Fruit fly (Drosophila melanogaster) whole organism, embryonic: ENCODE results near the gene CG5938.

Experiments
- Atf-2 ChIP-seq: fragments of 200-800 bp; sonication (Bioruptor generic); optimal IDR thresholded peaks from 2 replicates; lab custom pipeline; 2016; ENCODE audit warnings: missing biosample characterization, missing genetic modification characterization
- CG10147 ChIP-seq: fragments of 200-800 bp; sonication (Bioruptor generic); optimal IDR thresholded peaks from 2 replicates; lab custom pipeline; 2019; ENCODE audit warnings: missing biosample characterization, mild to moderate bottlenecking, missing genetic modification characterization, moderate library complexity
- CG1024 ChIP-seq: fragments of 200-800 bp; sonication (Bioruptor generic); IDR thresholded peaks from 2 replicates; pipeline ENCODE4 v1.3.6; 2022; ENCODE audit warnings: missing biosample characterization, missing genetic modification characterization
- CG10321 ChIP-seq: fragments of 200-800 bp; sonication (Bioruptor generic); IDR thresholded peaks from 2 replicates; pipeline ENCODE4 v1.3.6; 2022; ENCODE audit warnings: missing biosample characterization, missing genetic modification characterization
- CG11696 ChIP-seq: fragments of 200-800 bp; sonication (Bioruptor generic); IDR thresholded peaks from 2 replicates; pipeline ENCODE4 v1.3.6; 2022; ENCODE audit warnings: missing biosample characterization, missing genetic modification characterization
- CG12219 ChIP-seq: fragments of 200-800 bp; sonication (Bioruptor generic); optimal IDR thresholded peaks from 3 replicates; lab custom pipeline; 2018; ENCODE audit warnings: missing biosample characterization, mild to moderate bottlenecking, missing genetic modification characterization
- CG12391 ChIP-seq: fragments of 200-800 bp; sonication (Bioruptor generic); optimal IDR thresholded peaks from 3 replicates; lab custom pipeline; 2018; ENCODE audit warnings: missing biosample characterization, mild to moderate bottlenecking, missing genetic modification characterization, moderate library complexity
- CG12769 ChIP-seq: fragments of 200-800 bp; sonication (Bioruptor generic); optimal IDR thresholded peaks from 2 replicates; lab custom pipeline; 2019; ENCODE audit warnings: missing biosample characterization, mild to moderate bottlenecking, missing genetic modification characterization, moderate library complexity
- CG12942 ChIP-seq: fragments of 200-800 bp; sonication (Bioruptor generic); optimal IDR thresholded peaks from 3 replicates; lab custom pipeline; 2016; ENCODE audit warnings: missing biosample characterization, missing genetic modification characterization
- CG17361 ChIP-seq: fragments of 200-800 bp; sonication (Bioruptor generic); IDR thresholded peaks from 3 replicates; pipeline ENCODE4 v1.3.6; 2022; ENCODE audit warnings: missing biosample characterization, missing genetic modification characterization
- CG17385 ChIP-seq: fragments of 200-800 bp; sonication (Bioruptor generic); optimal IDR thresholded peaks from 3 replicates; lab custom pipeline; 2018; ENCODE audit warnings: missing biosample characterization, mild to moderate bottlenecking, missing genetic modification characterization
- CG17829 ChIP-seq: fragments of 200-800 bp; optimal IDR thresholded peaks from 2 replicates; lab custom pipeline; 2019; ENCODE audit warnings: missing biosample characterization, mild to moderate bottlenecking, missing genetic modification characterization, moderate library complexity
- CG18011 ChIP-seq: fragments of 200-800 bp; sonication (Bioruptor generic); optimal IDR thresholded peaks from 2 replicates; lab custom pipeline; 2017; ENCODE audit warnings: missing biosample characterization, missing genetic modification characterization, mild to moderate bottlenecking, moderate library complexity, missing genotype
- CG31224 ChIP-seq: fragments of 200-800 bp; sonication (Bioruptor generic); IDR thresholded peaks from 2 replicates; pipeline ENCODE4 v1.3.6; 2022; ENCODE audit warnings: missing biosample characterization, missing genetic modification characterization
- CG34422 ChIP-seq: fragments of 200-800 bp; sonication (Bioruptor generic); IDR thresholded peaks from 3 replicates; pipeline ENCODE4 v1.3.6; 2022; ENCODE audit warnings: missing biosample characterization, missing genetic modification characterization
- CG3726 ChIP-seq: fragments of 200-800 bp; sonication (Bioruptor generic); IDR thresholded peaks from 3 replicates; pipeline ENCODE4, ENCODE4 v1.3.6; 2022; ENCODE audit warnings: missing biosample characterization, missing genetic modification characterization
- CG4404 ChIP-seq: fragments of 200-800 bp; sonication (Bioruptor generic); IDR thresholded peaks from 2 replicates; pipeline ENCODE4 v1.3.6; 2022; ENCODE audit warnings: missing biosample characterization, missing genetic modification characterization
- CG4730 ChIP-seq: fragments of 200-800 bp; sonication (Bioruptor generic); IDR thresholded peaks from 2 replicates; pipeline ENCODE4 v1.3.6; 2022; ENCODE audit warnings: missing biosample characterization, missing genetic modification characterization
- CG5180 ChIP-seq: fragments of 200-800 bp; sonication (Bioruptor generic); optimal IDR thresholded peaks from 3 replicates; lab custom pipeline; 2017; ENCODE audit warnings: missing biosample characterization, missing genetic modification characterization, mild to moderate bottlenecking, moderate library complexity, missing genetic modification reagents
- CG7271 ChIP-seq: fragments of 200-800 bp; sonication (Bioruptor generic); optimal IDR thresholded peaks from 2 replicates; lab custom pipeline; 2018; ENCODE audit warnings: missing biosample characterization, mild to moderate bottlenecking, missing genetic modification characterization, moderate library complexity
- CG7963 ChIP-seq: fragments of 200-800 bp; sonication (Bioruptor generic); IDR thresholded peaks from 3 replicates; pipeline ENCODE4 v1.3.6; 2022; ENCODE audit warnings: missing biosample characterization, missing genetic modification characterization; ENCODE audit not compliant: partially characterized antibody
- CG8388 ChIP-seq: fragments of 200-800 bp; sonication (Bioruptor generic); optimal IDR thresholded peaks from 2 replicates; lab custom pipeline; 2019; ENCODE audit warnings: missing biosample characterization, mild to moderate bottlenecking, missing genetic modification characterization, moderate library complexity
- CG9727 ChIP-seq: fragments of 200-800 bp; sonication (Bioruptor generic); optimal IDR thresholded peaks from 3 replicates; lab custom pipeline; 2017; ENCODE audit warnings: missing biosample characterization, mild to moderate bottlenecking, missing genetic modification characterization
- Eip74EF ChIP-seq, 2 experiments: fragments of 200-800 bp in 1 of 2; fragments of >200 bp in 1 of 2; sonication (Bioruptor generic) in 1 of 2; optimal IDR thresholded peaks; 2 replicates each; lab custom pipeline; 2017 to 2019; ENCODE audit warnings: missing biosample characterization in 2 of 2, missing genetic modification characterization in 2 of 2, mild to moderate bottlenecking in 1 of 2, moderate library complexity in 1 of 2
- Elba2 ChIP-seq: fragments of 200-800 bp; sonication (Bioruptor generic); optimal IDR thresholded peaks from 3 replicates; lab custom pipeline; 2016; ENCODE audit warnings: missing biosample characterization, missing genetic modification characterization
- Fer3 ChIP-seq: fragments of 200-800 bp; sonication (Bioruptor generic); optimal IDR thresholded peaks from 2 replicates; lab custom pipeline; 2018; ENCODE audit warnings: missing biosample characterization, mild to moderate bottlenecking, missing genetic modification characterization, moderate library complexity
- HLH54F ChIP-seq: fragments of 200-800 bp; sonication (Bioruptor generic); optimal IDR thresholded peaks from 3 replicates; lab custom pipeline; 2016; ENCODE audit warnings: missing biosample characterization, missing genetic modification characterization
- Hey ChIP-seq: fragments of 200-800 bp; sonication (Bioruptor generic); optimal IDR thresholded peaks from 3 replicates; lab custom pipeline; 2018; ENCODE audit warnings: missing biosample characterization, mild to moderate bottlenecking, missing genetic modification characterization
- HmgZ ChIP-seq: fragments of 200-800 bp; sonication (Bioruptor generic); optimal IDR thresholded peaks from 2 replicates; lab custom pipeline; 2018; ENCODE audit warnings: missing biosample characterization, mild to moderate bottlenecking, missing genetic modification characterization
- Hr39 ChIP-seq: fragments of >200 bp; optimal IDR thresholded peaks from 2 replicates; lab custom pipeline; 2017
- Sin3A ChIP-seq: fragments of >200 bp; optimal IDR thresholded peaks from 2 replicates; lab custom pipeline; 2018
- Sox102F ChIP-seq: fragments of 200-800 bp; sonication (Bioruptor generic); optimal IDR thresholded peaks from 2 replicates; lab custom pipeline; 2018; ENCODE audit warnings: missing biosample characterization, mild to moderate bottlenecking, missing genetic modification characterization, moderate library complexity
- Stat92E ChIP-seq, 3 experiments: fragments of >200 bp in 2 of 3; fragments of 200-800 bp in 1 of 3; sonication (Bioruptor generic) in 1 of 3; optimal IDR thresholded peaks; 2 replicates each; lab custom pipeline; 2017 to 2019; ENCODE audit warnings: missing biosample characterization in 3 of 3, missing genetic modification characterization in 3 of 3, mild to moderate bottlenecking in 1 of 3, moderate library complexity in 1 of 3
- ase ChIP-seq: fragments of 200-800 bp; sonication (Bioruptor generic); IDR thresholded peaks from 3 replicates; pipeline ENCODE4 v1.3.6; 2022; ENCODE audit warnings: missing biosample characterization, missing genetic modification characterization
- bab2 ChIP-seq: fragments of 200-800 bp; sonication (Bioruptor generic); optimal IDR thresholded peaks from 2 replicates; lab custom pipeline; 2016; ENCODE audit warnings: missing biosample characterization, missing genetic modification characterization
- dati ChIP-seq: fragments of 200-800 bp; sonication (Bioruptor generic); IDR thresholded peaks from 2 replicates; pipeline ENCODE4 v1.3.6; 2022; ENCODE audit warnings: missing biosample characterization, missing genetic modification characterization
- dmrt99B ChIP-seq: fragments of 200-800 bp; sonication (Bioruptor generic); optimal IDR thresholded peaks from 2 replicates; lab custom pipeline; 2018; ENCODE audit warnings: missing biosample characterization, mild to moderate bottlenecking, missing genetic modification characterization, moderate library complexity
- dpn ChIP-seq, 2 experiments: fragments of 200-800 bp; sonication (Bioruptor generic); optimal IDR thresholded peaks; 3 replicates each; lab custom pipeline; 2016; ENCODE audit warnings: missing biosample characterization in 2 of 2, missing genetic modification characterization in 2 of 2
- esg ChIP-seq: fragments of 200-800 bp; sonication (Bioruptor generic); conservative IDR thresholded peaks from 2 replicates; pipeline ENCODE4 v1.3.6; 2022; ENCODE audit warnings: missing biosample characterization, missing genetic modification characterization
- eyg ChIP-seq: fragments of 200-800 bp; sonication (Bioruptor generic); optimal IDR thresholded peaks from 3 replicates; lab custom pipeline; 2016; ENCODE audit warnings: missing biosample characterization, missing genetic modification characterization
- ftz-f1 ChIP-seq: fragments of 200-800 bp; sonication (Bioruptor generic); optimal IDR thresholded peaks from 2 replicates; lab custom pipeline; 2016; ENCODE audit warnings: missing biosample characterization, missing genetic modification characterization
- gce ChIP-seq: fragments of 200-800 bp; sonication (Bioruptor generic); IDR thresholded peaks from 3 replicates; pipeline ENCODE4 v1.3.6; 2022; ENCODE audit warnings: missing biosample characterization, missing genetic modification characterization
- gcm ChIP-seq: fragments of 200-800 bp; sonication (Bioruptor generic); optimal IDR thresholded peaks from 2 replicates; lab custom pipeline; 2019; ENCODE audit warnings: missing biosample characterization, mild to moderate bottlenecking, missing genetic modification characterization, moderate library complexity
- hbn ChIP-seq: fragments of 200-800 bp; sonication (Bioruptor generic); IDR thresholded peaks from 2 replicates; pipeline ENCODE4 v1.3.6; 2022; ENCODE audit warnings: missing biosample characterization, missing genetic modification characterization; ENCODE audit not compliant: partially characterized antibody
- jing ChIP-seq: fragments of 200-800 bp; sonication (Bioruptor generic); optimal IDR thresholded peaks from 2 replicates; lab custom pipeline; 2018; ENCODE audit warnings: missing biosample characterization, mild to moderate bottlenecking, missing genetic modification characterization
- maf-S ChIP-seq: fragments of 200-800 bp; sonication (Bioruptor generic); optimal IDR thresholded peaks from 2 replicates; lab custom pipeline; 2016; ENCODE audit warnings: missing biosample characterization, missing genetic modification characterization
- nerfin-2 ChIP-seq: fragments of 200-800 bp; sonication (Bioruptor generic); IDR thresholded peaks from 2 replicates; pipeline ENCODE4 v1.3.6; 2022; ENCODE audit warnings: missing biosample characterization, missing genetic modification characterization; ENCODE audit not compliant: partially characterized antibody
- pb ChIP-seq: fragments of 200-800 bp; sonication (Bioruptor generic); optimal IDR thresholded peaks from 3 replicates; lab custom pipeline; 2016; ENCODE audit warnings: missing biosample characterization, missing genetic modification characterization
- phol ChIP-seq: fragments of 200-800 bp; sonication (Bioruptor generic); optimal IDR thresholded peaks from 3 replicates; lab custom pipeline; 2018; ENCODE audit warnings: missing biosample characterization, mild to moderate bottlenecking, missing genetic modification characterization, moderate library complexity
- pum ChIP-seq: fragments of 200-800 bp; sonication (Bioruptor generic); optimal IDR thresholded peaks from 2 replicates; lab custom pipeline; 2016; ENCODE audit warnings: missing biosample characterization, missing genetic modification characterization
- seq ChIP-seq: fragments of 200-800 bp; sonication (Bioruptor generic); IDR thresholded peaks from 2 replicates; pipeline ENCODE4 v1.3.6; 2022; ENCODE audit warnings: missing biosample characterization, missing genetic modification characterization
- sr ChIP-seq: fragments of 200-800 bp; sonication (Bioruptor generic); IDR thresholded peaks from 3 replicates; pipeline ENCODE4 v1.3.6; 2022; ENCODE audit warnings: missing biosample characterization, missing genetic modification characterization

The CG5938 gene

dm6 chr3R:27289638-27290037, 15.0 kb downstream of the CG5938 start (continued):
- TF ChIP-seq CG4730 (no peak), nerfin-2 (GFP tag; lab: Robert Waterston, UW) (no peak), CG5180 (GFP tag; lab: Kevin White, UChicago) (no peak), Hey (no peak), Sox102F (peak; percentile 23), Fer3 (tag; lab: Kevin White, UChicago) (peak; percentile 58), Atf-2 (GFP tag; lab: Kevin White, UChicago) (no peak), CG18011 (GFP tag; lab: Kevin White, UChicago) (no peak), pum (no peak), Sin3A (lab: Kevin White, UChicago) (no peak), CG8388 (GFP tag; lab: Kevin White, UChicago) (peak; percentile 21), maf-S (GFP tag; lab: Kevin White, UChicago) (no peak), pb (GFP tag; lab: Kevin White, UChicago) (no peak), sr (GFP tag; lab: Robert Waterston, UW) (no peak), bab2 (GFP tag; lab: Kevin White, UChicago) (peak; percentile 40), ase (GFP tag; lab: Robert Waterston, UW) (no peak), CG12769 (peak; percentile 63), CG12219 (GFP tag; lab: Kevin White, UChicago) (peak; percentile 35), gcm (no peak), dpn (GFP tag; optimal IDR thresholded peaks at IDR 0.05; lab: Kevin White, UChicago) (peak; percentile 29 to 42), HLH54F (peak; percentile 11), jing (no peak), CG1024 (GFP tag; lab: Robert Waterston, UW) (no peak), Hr39 (lab: Kevin White, UChicago) (no peak), CG12942 (GFP tag; lab: Kevin White, UChicago) (no peak), eyg (no peak), CG34422 (peak; percentile 36; the same call in 1 of the 3 replicates), CG10321 (GFP tag; lab: Robert Waterston, UW) (no peak), Elba2 (GFP tag; lab: Kevin White, UChicago) (no peak), esg (GFP tag; lab: Robert Waterston, UW) (no peak), CG17829 (peak; percentile 28), CG11696 (GFP tag; lab: Robert Waterston, UW) (0 out of 2 replicates have a peak, but pooled peaks have one; percentile 22), CG4404 (no peak), CG12391 (peak; percentile 42), CG17361 (GFP tag; lab: Robert Waterston, UW) (0 out of 3 replicates have a peak, but pooled peaks have one; percentile 28), seq (GFP tag; lab: Robert Waterston, UW) (no peak), CG7963 (GFP tag; lab: Robert Waterston, UW) (no peak), CG9727 (GFP tag; lab: Kevin White, UChicago) (peak; percentile 15), CG17385 (GFP tag; lab: Kevin White, UChicago) (no peak), Stat92E (GFP tag; optimal IDR thresholded peaks at IDR 0.05; lab: Kevin White, UChicago) (no peak), CG31224 (GFP tag; lab: Robert Waterston, UW) (no peak), hbn (GFP tag; lab: Robert Waterston, UW) (no peak), gce (GFP tag; lab: Robert Waterston, UW) (no peak), dati (no peak), HmgZ (tag; lab: Kevin White, UChicago) (peak; percentile 10), CG7271 (no peak), CG3726 (GFP tag; lab: Robert Waterston, UW) (no peak), dmrt99B (tag; lab: Kevin White, UChicago) (peak; percentile 35), Eip74EF (GFP tag; optimal IDR thresholded peaks at IDR 0.05; lab: Kevin White, UChicago) (no peak), CG10147 (GFP tag; lab: Kevin White, UChicago) (peak; percentile 50), phol (peak; percentile 33), ftz-f1 (GFP tag; lab: Kevin White, UChicago) (no peak)
